Fruit fly (Drosophila melanogaster) whole organism, embryonic: ENCODE data around the gene CG7309.

Experiments used
- BEAF-32 ChIP-seq: fragments of 200-800 bp; sonication (Bioruptor generic); optimal IDR thresholded peaks from 3 replicates; lab custom pipeline; 2017; ENCODE audit warnings: missing biosample characterization, missing genetic modification characterization, mild to moderate bottlenecking, moderate library complexity, missing genetic modification reagents
- CG11093 ChIP-seq: fragments of 200-800 bp; sonication (Bioruptor generic); IDR thresholded peaks from 3 replicates; pipeline ENCODE4 v1.3.6; 2022; ENCODE audit warnings: missing biosample characterization, missing genetic modification characterization

DNA sequence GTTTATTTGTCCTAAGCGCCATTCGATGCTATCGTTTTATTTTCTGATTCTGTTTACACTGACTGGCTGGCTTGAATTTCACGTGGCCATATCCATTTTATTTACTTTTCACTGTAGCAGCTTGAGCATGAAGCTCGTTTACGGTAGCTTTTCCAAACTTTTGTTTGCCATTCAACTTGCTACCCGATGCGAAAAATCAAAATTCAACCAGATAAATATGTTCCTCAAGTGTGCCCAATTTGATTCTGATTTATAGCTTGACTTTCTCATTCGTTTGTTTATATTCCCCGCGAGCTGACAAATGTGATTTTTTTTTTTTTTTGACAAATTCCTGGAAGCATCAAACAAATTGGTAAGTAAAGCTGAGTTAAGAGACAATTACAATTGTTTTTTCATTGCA, 27.7 kb upstream of the CG7309 start, which contains the start of gene CG14072:
- TF ChIP-seq CG11093 (no peak), BEAF-32 (no peak)
